Worm (Caenorhabditis elegans) whole organism, L1 larva: ENCODE measurements around the gene W04D2.4.

ENCODE experiments used
- fkh-10 ChIP-seq: sonication (generic microtip); optimal IDR thresholded peaks from 2 replicates; lab custom pipeline; 2017; ENCODE audit warnings: missing biosample characterization, missing genetic modification reagents, missing genetic modification characterization
- lsy-2 ChIP-seq, 2 experiments: fragments of 150-350 bp; optimal IDR thresholded peaks; 2 replicates each; lab custom pipeline; 2014; ENCODE audit warnings: missing biosample characterization in 2 of 2, missing genetic modification characterization in 2 of 2
- nhr-11 ChIP-seq: fragments of 150-350 bp; optimal IDR thresholded peaks from 2 replicates; lab custom pipeline; 2014; ENCODE audit warnings: missing biosample characterization, missing genetic modification characterization
- nhr-19 ChIP-seq: fragments of 200-800 bp; sonication (Bioruptor generic); conservative IDR thresholded peaks from 2 replicates; pipeline ENCODE4 v1.3.6; 2022; ENCODE audit warnings: missing genetic modification characterization, missing compliant biosample characterization
- nhr-237 ChIP-seq: fragments of 150-350 bp; optimal IDR thresholded peaks from 2 replicates; lab custom pipeline; 2014; ENCODE audit warnings: missing biosample characterization, missing genetic modification characterization
- nhr-28 ChIP-seq: fragments of 150-350 bp; optimal IDR thresholded peaks from 2 replicates; lab custom pipeline; 2014; ENCODE audit warnings: missing biosample characterization, missing genetic modification characterization
- nhr-77 ChIP-seq: fragments of 150-350 bp; optimal IDR thresholded peaks from 2 replicates; lab custom pipeline; 2014; ENCODE audit warnings: missing biosample characterization, missing genetic modification characterization
- pqm-1 ChIP-seq: sonication (generic microtip); optimal IDR thresholded peaks from 3 replicates; lab custom pipeline; 2017; ENCODE audit warnings: missing biosample characterization, missing genetic modification characterization
- skn-1 ChIP-seq: fragments of 150-350 bp; optimal IDR thresholded peaks from 2 replicates; lab custom pipeline; 2014; ENCODE audit warnings: missing biosample characterization, missing genetic modification characterization
- unc-62 ChIP-seq: fragments of 150-350 bp; optimal IDR thresholded peaks from 2 replicates; lab custom pipeline; 2014; ENCODE audit warnings: missing biosample characterization, missing genetic modification reagents, missing genetic modification characterization
- unc-86 ChIP-seq: sonication (generic microtip); optimal IDR thresholded peaks from 2 replicates; lab custom pipeline; 2016; ENCODE audit warnings: missing genetic modification characterization, missing compliant biosample characterization
- zag-1 ChIP-seq: fragments of 150-350 bp; optimal IDR thresholded peaks from 2 replicates; lab custom pipeline; 2014; ENCODE audit warnings: missing biosample characterization, missing genetic modification characterization
- ztf-11 ChIP-seq, 2 experiments: sonication (generic microtip); optimal IDR thresholded peaks; 2 replicates each; lab custom pipeline; 2016 to 2017; ENCODE audit warnings: missing genetic modification characterization in 2 of 2, missing biosample characterization in 1 of 2, missing compliant biosample characterization in 1 of 2

DNA sequence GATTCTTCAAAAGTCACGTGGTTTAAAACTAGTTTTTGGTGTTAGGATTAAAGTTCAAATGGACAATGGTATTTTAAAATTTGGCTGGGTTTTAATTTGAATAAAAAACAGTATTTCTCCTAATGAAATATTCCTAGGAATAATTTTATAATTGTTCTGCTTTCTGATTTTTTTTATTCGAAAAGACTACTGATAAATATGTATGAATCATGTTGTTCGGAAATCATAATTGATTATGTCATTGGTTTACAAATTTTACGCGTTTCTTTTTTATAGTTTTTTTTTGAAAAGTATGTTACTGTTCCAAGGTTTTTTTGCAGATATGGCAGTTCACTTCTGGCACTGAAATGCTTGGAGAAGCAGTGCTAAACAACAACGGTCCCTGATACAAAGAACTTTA lies 29.2 kb downstream of the W04D2.4 start, which contains the start of gene F28C1.3:
- no peak for TF ChIP-seq fkh-10 (GFP tag; lab: Kevin White, UChicago)
- no peak for TF ChIP-seq nhr-28 (tag; lab: Kevin White, UChicago)
- TF ChIP-seq nhr-19 = no peak
- no peak for TF ChIP-seq skn-1 (tag; lab: Kevin White, UChicago)
- no peak for TF ChIP-seq zag-1 (tag; lab: Kevin White, UChicago)
- TF ChIP-seq pqm-1 (tag; lab: Kevin White, UChicago) = no peak
- no peak for TF ChIP-seq unc-86 (tag; lab: Kevin White, UChicago)
- TF ChIP-seq ztf-11 (tag; optimal IDR thresholded peaks at IDR 0.05; lab: Kevin White, UChicago) = no peak
- no peak for TF ChIP-seq nhr-11 (tag; lab: Kevin White, UChicago)
- no peak for TF ChIP-seq unc-62 (GFP tag; lab: Kevin White, UChicago)
- TF ChIP-seq lsy-2 (tag; optimal IDR thresholded peaks at IDR 0.05; lab: Kevin White, UChicago) = no peak
- TF ChIP-seq nhr-237 (tag; lab: Kevin White, UChicago) = no peak
- TF ChIP-seq nhr-77 (tag; lab: Kevin White, UChicago) = no peak
